Worm (Caenorhabditis elegans) whole organism, L4 larva: ENCODE results near the gene nhr-17.

Source experiments
- F10B5.3 ChIP-seq: sonication (generic microtip); optimal IDR thresholded peaks from 2 replicates; lab custom pipeline; 2016; ENCODE audit warnings: mild to moderate bottlenecking, missing genetic modification characterization, missing compliant biosample characterization
- F44E2.7 ChIP-seq: fragments of 200-800 bp; sonication (Bioruptor generic); IDR thresholded peaks from 2 replicates; pipeline ENCODE4 v2.1.2; 2022; ENCODE audit warnings: missing genetic modification characterization, missing compliant biosample characterization
- F49E8.2 ChIP-seq: sonication (generic microtip); optimal IDR thresholded peaks from 2 replicates; lab custom pipeline; 2016; ENCODE audit warnings: missing compliant biosample characterization, mild to moderate bottlenecking, missing genetic modification characterization, borderline replicate concordance
- Y48G9A.11 ChIP-seq: fragments of 200-800 bp; sonication (Bioruptor generic); IDR thresholded peaks from 2 replicates; pipeline ENCODE4 v1.3.6; 2022; ENCODE audit warnings: missing genetic modification reagents, missing genetic modification characterization, missing compliant biosample characterization
- Y75B8A.6 ChIP-seq: fragments of 200-800 bp; sonication (Bioruptor generic); IDR thresholded peaks from 2 replicates; pipeline ENCODE4 v1.3.6; 2022; ENCODE audit warnings: missing genetic modification reagents, missing genetic modification characterization, missing compliant biosample characterization
- ZK546.5 ChIP-seq, 2 experiments: sonication (generic microtip); optimal IDR thresholded peaks; 2 replicates each; lab custom pipeline; 2017; ENCODE audit warnings: missing biosample characterization in 2 of 2, missing genetic modification characterization in 2 of 2
- aha-1 ChIP-seq: fragments of 150-350 bp; peaks from one replicate; lab custom pipeline; 2014; ENCODE audit warnings: missing biosample characterization, missing genetic modification characterization
- aly-2 ChIP-seq: sonication (generic microtip); optimal IDR thresholded peaks from 2 replicates; lab custom pipeline; 2018; ENCODE audit warnings: missing biosample characterization, missing genetic modification characterization
- ama-1 ChIP-seq: fragments of 150-350 bp; optimal IDR thresholded peaks from 2 replicates; lab custom pipeline; 2014; ENCODE audit warnings: inconsistent platforms, mixed read lengths
- ceh-28 ChIP-seq: fragments of 150-350 bp; optimal IDR thresholded peaks from 2 replicates; lab custom pipeline; 2014; ENCODE audit warnings: missing biosample characterization, missing genetic modification reagents, missing genetic modification characterization
- ceh-62 ChIP-seq: sonication (generic microtip); optimal IDR thresholded peaks from 2 replicates; lab custom pipeline; 2017; ENCODE audit warnings: missing biosample characterization, missing genetic modification characterization
- ceh-82 ChIP-seq: sonication (generic microtip); optimal IDR thresholded peaks from 2 replicates; lab custom pipeline; 2017; ENCODE audit warnings: missing biosample characterization, missing genetic modification characterization
- ces-1 ChIP-seq: fragments of 150-350 bp; sonication (generic microtip); optimal IDR thresholded peaks from 4 replicates; lab custom pipeline; 2014; ENCODE audit warnings: missing biosample characterization, missing genetic modification reagents, missing genetic modification characterization
- cey-2 ChIP-seq: sonication (generic microtip); optimal IDR thresholded peaks from 3 replicates; lab custom pipeline; 2017; ENCODE audit warnings: missing genetic modification characterization, mild to moderate bottlenecking, missing compliant biosample characterization, antibody characterized with exemption, borderline replicate concordance; ENCODE audit not compliant: insufficient read depth
- daf-12 ChIP-seq: fragments of 150-350 bp; optimal IDR thresholded peaks from 2 replicates; lab custom pipeline; 2014; ENCODE audit warnings: missing biosample characterization, missing genetic modification reagents, missing genetic modification characterization
- dmd-9 ChIP-seq: fragments of 200-800 bp; sonication (Bioruptor generic); IDR thresholded peaks from 2 replicates; pipeline ENCODE4 v1.3.6; 2022; ENCODE audit warnings: missing genetic modification reagents, missing genetic modification characterization, missing compliant biosample characterization
- dpl-1 ChIP-seq: fragments of 150-350 bp; optimal IDR thresholded peaks from 2 replicates; lab custom pipeline; 2014; ENCODE audit warnings: missing biosample characterization, missing genetic modification reagents, missing genetic modification characterization
- duxl-1 ChIP-seq: sonication (generic microtip); optimal IDR thresholded peaks from 2 replicates; lab custom pipeline; 2016; ENCODE audit warnings: mild to moderate bottlenecking, missing genetic modification characterization, moderate library complexity, missing compliant biosample characterization; ENCODE audit not compliant: poor library complexity
- hlh-11 ChIP-seq: fragments of 200-800 bp; sonication (Bioruptor generic); optimal IDR thresholded peaks from 2 replicates; lab custom pipeline; 2018; ENCODE audit warnings: mild to moderate bottlenecking, missing genetic modification characterization, missing compliant biosample characterization
- hlh-30 ChIP-seq: sonication (generic microtip); optimal IDR thresholded peaks from 2 replicates; lab custom pipeline; 2017; ENCODE audit warnings: antibody characterized with exemption, mild to moderate bottlenecking, missing genetic modification characterization, missing compliant biosample characterization; ENCODE audit not compliant: insufficient read depth
- hmg-1.1 ChIP-seq: fragments of 200-800 bp; sonication (Bioruptor generic); IDR thresholded peaks from 2 replicates; pipeline ENCODE4 v1.3.6; 2022; ENCODE audit warnings: missing genetic modification reagents, missing genetic modification characterization, missing compliant biosample characterization
- lin-1 ChIP-seq: fragments of 200-800 bp; sonication (Bioruptor generic); IDR thresholded peaks from 2 replicates; pipeline ENCODE4 v1.3.6; 2022; ENCODE audit warnings: missing genetic modification reagents, missing genetic modification characterization, missing compliant biosample characterization
- lin-15B ChIP-seq: fragments of 150-350 bp; sonication (generic microtip); optimal IDR thresholded peaks from 3 replicates; lab custom pipeline; 2014; ENCODE audit warnings: missing biosample characterization, missing genetic modification characterization
- lin-38 ChIP-seq: fragments of 200-800 bp; sonication (Bioruptor generic); IDR thresholded peaks from 2 replicates; pipeline ENCODE4 v1.3.6; 2022; ENCODE audit warnings: missing genetic modification reagents, missing genetic modification characterization, missing compliant biosample characterization
- lin-39 ChIP-seq: fragments of 150-350 bp; optimal IDR thresholded peaks from 2 replicates; lab custom pipeline; 2014; ENCODE audit warnings: missing biosample characterization, missing genetic modification reagents, missing genetic modification characterization
- lir-3 ChIP-seq: sonication (generic microtip); optimal IDR thresholded peaks from 2 replicates; lab custom pipeline; 2016; ENCODE audit warnings: mild to moderate bottlenecking, missing genetic modification characterization, missing compliant biosample characterization
- lsy-2 ChIP-seq, 2 experiments: fragments of 150-350 bp in 1 of 2; sonication (generic microtip) in 1 of 2; optimal IDR thresholded peaks; 2 replicates each; lab custom pipeline; 2014 to 2017; ENCODE audit warnings: missing biosample characterization in 2 of 2, missing genetic modification characterization in 2 of 2
- madf-5 ChIP-seq, 2 experiments: fragments of 200-800 bp; sonication (Bioruptor generic); IDR thresholded peaks; 2 replicates each; pipeline ENCODE4 v1.3.6; 2022; ENCODE audit warnings: missing compliant biosample characterization in 2 of 2, missing genetic modification characterization in 2 of 2
- madf-9 ChIP-seq: fragments of 200-800 bp; sonication (Bioruptor generic); conservative IDR thresholded peaks from 2 replicates; pipeline ENCODE4 v1.3.6; 2022; ENCODE audit warnings: missing genetic modification reagents, missing genetic modification characterization, missing compliant biosample characterization
- mdt-29 ChIP-seq: fragments of 200-800 bp; sonication (Bioruptor generic); IDR thresholded peaks from 2 replicates; pipeline ENCODE4 v1.3.6; 2022; ENCODE audit warnings: missing genetic modification reagents, missing genetic modification characterization, missing compliant biosample characterization
- mes-2 ChIP-seq: sonication (generic microtip); optimal IDR thresholded peaks from 2 replicates; lab custom pipeline; 2016; ENCODE audit warnings: missing genotype, mild to moderate bottlenecking, missing genetic modification characterization, missing compliant biosample characterization; ENCODE audit not compliant: poor library complexity, severe bottlenecking
- mxl-3 ChIP-seq: fragments of 200-800 bp; sonication (Bioruptor generic); optimal IDR thresholded peaks from 2 replicates; lab custom pipeline; 2018; ENCODE audit warnings: mild to moderate bottlenecking, missing genetic modification characterization, missing compliant biosample characterization
- nhr-102 ChIP-seq: sonication (generic microtip); optimal IDR thresholded peaks from 2 replicates; lab custom pipeline; 2016; ENCODE audit warnings: mild to moderate bottlenecking, missing genetic modification characterization, moderate library complexity, missing compliant biosample characterization
- nhr-11 ChIP-seq: fragments of 150-350 bp; optimal IDR thresholded peaks from 2 replicates; lab custom pipeline; 2014; ENCODE audit warnings: missing biosample characterization, missing genetic modification characterization
- nhr-111 ChIP-seq: fragments of 200-800 bp; sonication (Bioruptor generic); optimal IDR thresholded peaks from 2 replicates; lab custom pipeline; 2018; ENCODE audit warnings: mild to moderate bottlenecking, missing genetic modification characterization, missing compliant biosample characterization
- nhr-237 ChIP-seq: sonication (generic microtip); optimal IDR thresholded peaks from 2 replicates; lab custom pipeline; 2017; ENCODE audit warnings: missing biosample characterization, missing genetic modification characterization
- nhr-28 ChIP-seq: fragments of 150-350 bp; optimal IDR thresholded peaks from 2 replicates; lab custom pipeline; 2014; ENCODE audit warnings: missing biosample characterization, missing genetic modification characterization
- nhr-42 ChIP-seq: fragments of 200-800 bp; sonication (Bioruptor generic); IDR thresholded peaks from 2 replicates; pipeline ENCODE4 v1.3.6; 2022; ENCODE audit warnings: missing genetic modification characterization, missing compliant biosample characterization
- nhr-6 ChIP-seq: fragments of 150-350 bp; optimal IDR thresholded peaks from 2 replicates; lab custom pipeline; 2014; ENCODE audit warnings: missing biosample characterization, missing genetic modification characterization
- nhr-76 ChIP-seq: fragments of 150-350 bp; optimal IDR thresholded peaks from 2 replicates; lab custom pipeline; 2014; ENCODE audit warnings: missing biosample characterization, missing genetic modification characterization
- rbr-2 ChIP-seq: sonication (generic microtip); optimal IDR thresholded peaks from 2 replicates; lab custom pipeline; 2016; ENCODE audit warnings: missing genotype, missing genetic modification characterization, missing compliant biosample characterization
- sdz-12 ChIP-seq: fragments of 200-800 bp; sonication (Bioruptor generic); optimal IDR thresholded peaks from 2 replicates; lab custom pipeline; 2018; ENCODE audit warnings: mild to moderate bottlenecking, missing genetic modification characterization, missing compliant biosample characterization
- set-16 ChIP-seq: fragments of 200-800 bp; sonication (Bioruptor generic); IDR thresholded peaks from 2 replicates; pipeline ENCODE4 v1.3.6; 2022; ENCODE audit warnings: missing genetic modification reagents, missing genetic modification characterization, missing compliant biosample characterization
- snpc-1.2 ChIP-seq: fragments of 200-800 bp; sonication (Bioruptor generic); IDR thresholded peaks from 2 replicates; pipeline ENCODE4 v1.3.6; 2022; ENCODE audit warnings: missing genetic modification reagents, missing genetic modification characterization, missing compliant biosample characterization
- spr-1 ChIP-seq: sonication (generic microtip); optimal IDR thresholded peaks from 2 replicates; lab custom pipeline; 2016; ENCODE audit warnings: mild to moderate bottlenecking, missing genetic modification characterization, missing compliant biosample characterization
- spr-3 ChIP-seq: fragments of 200-800 bp; sonication (Bioruptor generic); optimal IDR thresholded peaks from 2 replicates; lab custom pipeline; 2018; ENCODE audit warnings: mild to moderate bottlenecking, missing genetic modification characterization, missing compliant biosample characterization
- unc-39 ChIP-seq: sonication (generic microtip); optimal IDR thresholded peaks from 2 replicates; lab custom pipeline; 2017; ENCODE audit warnings: missing biosample characterization, missing genetic modification characterization
- zag-1 ChIP-seq: fragments of 150-350 bp; optimal IDR thresholded peaks from 2 replicates; lab custom pipeline; 2014; ENCODE audit warnings: missing biosample characterization, missing genetic modification characterization
- zfp-3 ChIP-seq: fragments of 200-800 bp; sonication (Bioruptor generic); conservative IDR thresholded peaks from 2 replicates; pipeline ENCODE4 v1.3.6; 2022; ENCODE audit warnings: missing genetic modification reagents, missing genetic modification characterization, missing compliant biosample characterization
- zip-11 ChIP-seq: fragments of 200-800 bp; sonication (Bioruptor generic); IDR thresholded peaks from 2 replicates; pipeline ENCODE4 v1.3.6; 2022; ENCODE audit warnings: missing genetic modification characterization, missing compliant biosample characterization
- zip-2 ChIP-seq: fragments of 150-350 bp; optimal IDR thresholded peaks from 2 replicates; lab custom pipeline; 2014; ENCODE audit warnings: missing biosample characterization, missing genetic modification characterization
- ztf-11 ChIP-seq: fragments of 150-350 bp; optimal IDR thresholded peaks from 2 replicates; lab custom pipeline; 2014; ENCODE audit warnings: missing biosample characterization, missing genetic modification characterization

The nhr-17 gene

DNA sequence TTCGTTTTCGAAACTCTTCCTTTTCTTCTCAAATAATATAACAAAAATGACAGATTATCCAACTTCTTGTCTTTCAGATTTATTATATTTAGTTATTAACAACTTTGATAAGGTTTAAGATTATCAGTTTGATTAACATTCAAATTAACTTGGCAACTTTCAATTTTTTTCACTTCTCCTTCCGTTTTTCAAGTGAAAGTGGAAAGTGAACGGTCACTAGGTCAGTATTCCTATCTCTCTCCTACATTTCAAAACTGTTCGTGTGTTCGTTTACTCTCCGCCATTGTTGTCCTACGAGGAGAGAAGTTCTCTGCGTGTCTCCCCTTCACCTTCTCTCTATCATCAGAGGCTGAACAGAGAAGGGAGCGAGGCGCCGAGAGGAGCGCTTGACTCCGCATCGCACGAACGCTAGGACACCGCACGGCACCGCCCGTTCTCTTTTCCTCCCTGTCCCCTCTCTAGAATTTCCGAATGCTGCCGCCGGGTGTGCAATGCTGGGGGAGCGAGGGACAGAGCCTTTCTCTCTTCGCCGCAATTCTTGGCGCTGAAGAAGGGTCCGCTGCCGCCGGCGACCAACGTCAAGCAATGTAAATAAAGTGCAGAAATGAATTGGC is 11.1 kb downstream of the nhr-17 start (continued):
- TF ChIP-seq lin-1 (GFP tag; lab: Robert Waterston, UW): 0 out of 2 replicates have a peak, but pooled peaks have one; percentile 31
- TF ChIP-seq nhr-28 (tag; lab: Kevin White, UChicago): peak; percentile 19
- no peak for TF ChIP-seq zip-2 (tag; lab: Kevin White, UChicago)
- TF ChIP-seq sdz-12 (GFP tag; lab: Kevin White, UChicago): no peak
- TF ChIP-seq Y75B8A.6 (GFP tag; lab: Robert Waterston, UW): no peak
- peak; percentile 1 to 4 for TF ChIP-seq lsy-2 (tag; optimal IDR thresholded peaks at IDR 0.05; lab: Kevin White, UChicago)
- TF ChIP-seq nhr-102 (tag; lab: Kevin White, UChicago): no peak
- TF ChIP-seq mdt-29 (GFP tag; lab: Robert Waterston, UW): no peak
- TF ChIP-seq nhr-237 (tag; lab: Kevin White, UChicago): no peak
- TF ChIP-seq madf-9 (GFP tag; lab: Robert Waterston, UW): peak; percentile 95
- peak; percentile 98 for TF ChIP-seq set-16 (GFP tag; lab: Robert Waterston, UW)
- TF ChIP-seq Y48G9A.11 (GFP tag; lab: Robert Waterston, UW): no peak
- no peak for TF ChIP-seq ceh-28 (tag; lab: Kevin White, UChicago)
- TF ChIP-seq ceh-62 (tag; lab: Kevin White, UChicago): no peak
- TF ChIP-seq nhr-111 (GFP tag; lab: Kevin White, UChicago): no peak
- TF ChIP-seq nhr-11 (tag; lab: Kevin White, UChicago): no peak
- peak; percentile 87 for TF ChIP-seq hmg-1.1 (GFP tag; lab: Robert Waterston, UW)
- no peak for TF ChIP-seq ces-1 (GFP tag; lab: Kevin White, UChicago)
- TF ChIP-seq daf-12: no peak
- TF ChIP-seq F49E8.2 (tag; lab: Kevin White, UChicago): no peak
- TF ChIP-seq aly-2 (tag; lab: Kevin White, UChicago): no peak
- TF ChIP-seq spr-1: peak; percentile 36
- no peak for TF ChIP-seq nhr-76
- no peak for TF ChIP-seq ZK546.5 (tag; optimal IDR thresholded peaks at IDR 0.05; lab: Kevin White, UChicago)
- TF ChIP-seq rbr-2 (tag; lab: Kevin White, UChicago): peak; percentile 71
- TF ChIP-seq ceh-82: no peak
- no peak for TF ChIP-seq ama-1
- TF ChIP-seq dpl-1 (GFP tag; lab: Kevin White, UChicago): peak; percentile 0
- no peak for TF ChIP-seq unc-39
- TF ChIP-seq spr-3 (GFP tag; lab: Kevin White, UChicago): no peak
- TF ChIP-seq hlh-11 (tag; lab: Kevin White, UChicago): peak; percentile 84
- no peak for TF ChIP-seq aha-1 (tag; lab: Kevin White, UChicago)
- TF ChIP-seq duxl-1 (tag; lab: Kevin White, UChicago): peak; percentile 37
- no peak for TF ChIP-seq zag-1 (tag; lab: Kevin White, UChicago)
- TF ChIP-seq F10B5.3 (tag; lab: Kevin White, UChicago): peak; percentile 32
- no peak for TF ChIP-seq ztf-11 (tag; lab: Kevin White, UChicago)
- TF ChIP-seq snpc-1.2: no peak
- TF ChIP-seq lin-15B (tag; lab: Kevin White, UChicago): no peak
- no peak for TF ChIP-seq zip-11 (GFP tag; lab: Robert Waterston, UW)
- TF ChIP-seq nhr-42 (GFP tag; lab: Robert Waterston, UW): peak; percentile 73; the same call in 1 of the 2 replicates
- no peak for TF ChIP-seq zfp-3 (GFP tag; lab: Robert Waterston, UW)
- TF ChIP-seq madf-5 (GFP tag; IDR thresholded peaks at IDR 0.05; lab: Robert Waterston, UW): no peak
- peak; percentile 70 for TF ChIP-seq mes-2
- TF ChIP-seq cey-2 (tag; lab: Kevin White, UChicago): no peak
- TF ChIP-seq lir-3 (tag; lab: Kevin White, UChicago): peak; percentile 14
- TF ChIP-seq lin-39 (tag; lab: Kevin White, UChicago): no peak
- no peak for TF ChIP-seq F44E2.7
- no peak for TF ChIP-seq lin-38 (GFP tag; lab: Robert Waterston, UW)
- no peak for TF ChIP-seq nhr-6 (tag; lab: Kevin White, UChicago)
- TF ChIP-seq hlh-30 (tag; lab: Kevin White, UChicago): peak; percentile 51
- TF ChIP-seq mxl-3: peak; percentile 56
- TF ChIP-seq dmd-9 (GFP tag; lab: Robert Waterston, UW): no peak
